Fruit fly (Drosophila melanogaster) whole organism, pupa: ENCODE measurements around the gene CG32373.

Experiments used
- CG12605 ChIP-seq: fragments of 200-800 bp; sonication (Bioruptor generic); IDR thresholded peaks from 2 replicates; pipeline ENCODE4 v1.3.6; 2022; ENCODE audit warnings: missing biosample characterization, missing genetic modification characterization
- CG8301 ChIP-seq: fragments of 200-800 bp; sonication (Bioruptor generic); optimal IDR thresholded peaks from 2 replicates; lab custom pipeline; 2018; ENCODE audit warnings: missing biosample characterization, mild to moderate bottlenecking, missing genetic modification characterization

DNA sequence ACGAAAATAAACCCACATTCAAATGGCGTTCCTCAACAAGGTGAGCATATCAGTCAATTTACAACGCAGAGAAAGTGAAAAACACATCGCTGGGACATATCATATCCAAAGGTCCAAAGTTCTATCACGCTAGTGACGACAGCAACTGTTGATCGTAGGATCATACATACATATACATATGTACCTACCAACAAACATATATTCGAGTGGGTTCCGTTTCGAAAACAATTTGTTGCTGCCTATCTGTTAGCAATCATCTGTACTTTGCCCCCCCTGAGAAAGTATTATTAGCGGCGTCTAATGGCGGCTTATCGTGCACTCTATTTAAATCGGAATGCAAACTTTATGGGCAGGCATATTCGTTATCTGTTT lies 69.1 kb downstream of the CG32373 start:
- no peak for TF ChIP-seq CG12605 (GFP tag; lab: Robert Waterston, UW)
- no peak for TF ChIP-seq CG8301 (tag; lab: Kevin White, UChicago)
